Fruit fly (Drosophila melanogaster): ENCODE measurements around the gene spz.

dm6 chr3R:27067362-27067761, 2.5 kb downstream of the spz start:
- TF ChIP-seq Pdp1 (GFP tag; optimal IDR thresholded peaks at IDR 0.05) (no peak), BEAF-32 (GFP tag; optimal IDR thresholded peaks at IDR 0.05) (no peak), nmo (GFP tag; optimal IDR thresholded peaks at IDR 0.05) (no peak)

Data from whole organism, embryonic.